Worm (Caenorhabditis elegans) whole organism, late embryonic: ENCODE data around the gene C15F1.8.

Experiments
- C08G9.2 ChIP-seq: sonication (generic microtip); optimal IDR thresholded peaks from 2 replicates; lab custom pipeline; 2016; ENCODE audit warnings: mild to moderate bottlenecking, missing genetic modification characterization, moderate library complexity, missing compliant biosample characterization
- C38D4.7 ChIP-seq: fragments of 200-800 bp; sonication (Bioruptor generic); optimal IDR thresholded peaks from 2 replicates; lab custom pipeline; 2018; ENCODE audit warnings: mild to moderate bottlenecking, missing genetic modification characterization, moderate library complexity, missing compliant biosample characterization
- F13H6.1 ChIP-seq: sonication (generic microtip); optimal IDR thresholded peaks from 2 replicates; lab custom pipeline; 2016; ENCODE audit warnings: missing genetic modification characterization, missing compliant biosample characterization
- K02D7.2 ChIP-seq: sonication (generic microtip); optimal IDR thresholded peaks from 2 replicates; lab custom pipeline; 2017; ENCODE audit warnings: mild to moderate bottlenecking, missing genetic modification characterization, missing compliant biosample characterization
- T23F11.4 ChIP-seq: fragments of 200-800 bp; sonication (Bioruptor generic); optimal IDR thresholded peaks from 2 replicates; lab custom pipeline; 2018; ENCODE audit warnings: mild to moderate bottlenecking, missing genetic modification characterization, missing compliant biosample characterization
- Y22D7AL.16 ChIP-seq: sonication (generic microtip); optimal IDR thresholded peaks from 2 replicates; lab custom pipeline; 2016; ENCODE audit warnings: missing genetic modification characterization, missing compliant biosample characterization
- ama-1 ChIP-seq: fragments of 150-350 bp; optimal IDR thresholded peaks from 2 replicates; lab custom pipeline; 2014
- ceh-14 ChIP-seq: sonication (generic microtip); optimal IDR thresholded peaks from 2 replicates; lab custom pipeline; 2016; ENCODE audit warnings: missing genotype, missing genetic modification characterization, missing compliant biosample characterization
- ceh-19 ChIP-seq: fragments of 200-800 bp; sonication (Bioruptor generic); optimal IDR thresholded peaks from 2 replicates; lab custom pipeline; 2018; ENCODE audit warnings: mild to moderate bottlenecking, missing genetic modification characterization, missing compliant biosample characterization
- ceh-2 ChIP-seq: sonication (generic microtip); optimal IDR thresholded peaks from 2 replicates; lab custom pipeline; 2016; ENCODE audit warnings: missing genotype, missing genetic modification characterization, missing compliant biosample characterization
- ceh-22 ChIP-seq: sonication (generic microtip); optimal IDR thresholded peaks from 2 replicates; lab custom pipeline; 2017; ENCODE audit warnings: missing biosample characterization, missing genetic modification characterization
- ceh-24 ChIP-seq: sonication (generic microtip); optimal IDR thresholded peaks from 2 replicates; lab custom pipeline; 2016; ENCODE audit warnings: mild to moderate bottlenecking, missing genetic modification characterization, missing compliant biosample characterization
- ceh-30 ChIP-seq: fragments of 150-350 bp; optimal IDR thresholded peaks from 2 replicates; lab custom pipeline; 2014; ENCODE audit warnings: missing biosample characterization, missing genetic modification characterization
- ceh-31 ChIP-seq: sonication (generic microtip); optimal IDR thresholded peaks from 2 replicates; lab custom pipeline; 2016; ENCODE audit warnings: missing genetic modification characterization, missing compliant biosample characterization
- ceh-45 ChIP-seq: fragments of 200-800 bp; sonication (Bioruptor generic); IDR thresholded peaks from 2 replicates; pipeline ENCODE4 v1.3.6; 2022; ENCODE audit warnings: missing genetic modification reagents, missing genetic modification characterization, missing compliant biosample characterization
- ceh-48 ChIP-seq: sonication (generic microtip); optimal IDR thresholded peaks from 2 replicates; lab custom pipeline; 2016; ENCODE audit warnings: missing genetic modification characterization, inconsistent platforms, missing compliant biosample characterization
- ceh-6 ChIP-seq: fragments of 200-800 bp; sonication (Bioruptor generic); optimal IDR thresholded peaks from 2 replicates; lab custom pipeline; 2018; ENCODE audit warnings: mild to moderate bottlenecking, missing genetic modification characterization, missing compliant biosample characterization
- ceh-9 ChIP-seq: sonication (generic microtip); optimal IDR thresholded peaks from 2 replicates; lab custom pipeline; 2016; ENCODE audit warnings: mild to moderate bottlenecking, missing genetic modification characterization, inconsistent platforms, missing compliant biosample characterization
- dve-1 ChIP-seq: sonication (generic microtip); optimal IDR thresholded peaks from 2 replicates; lab custom pipeline; 2017; ENCODE audit warnings: antibody characterized with exemption, mild to moderate bottlenecking, missing genetic modification characterization, missing compliant biosample characterization
- elt-2 ChIP-seq: sonication (generic microtip); optimal IDR thresholded peaks from 2 replicates; lab custom pipeline; 2016; ENCODE audit warnings: missing genetic modification reagents, missing genetic modification characterization, missing compliant biosample characterization
- elt-4 ChIP-seq: sonication (generic microtip); optimal IDR thresholded peaks from 2 replicates; lab custom pipeline; 2016; ENCODE audit warnings: missing genetic modification characterization, missing compliant biosample characterization
- ets-4 ChIP-seq: sonication (generic microtip); optimal IDR thresholded peaks from 2 replicates; lab custom pipeline; 2016; ENCODE audit warnings: missing genetic modification characterization, missing compliant biosample characterization
- eyg-1 ChIP-seq: sonication (generic microtip); optimal IDR thresholded peaks from 2 replicates; lab custom pipeline; 2016; ENCODE audit warnings: missing genotype, missing genetic modification characterization, missing compliant biosample characterization
- fkh-6 ChIP-seq: sonication (generic microtip); optimal IDR thresholded peaks from 2 replicates; lab custom pipeline; 2016; ENCODE audit warnings: missing genetic modification characterization, missing compliant biosample characterization
- hlh-13 ChIP-seq: fragments of 200-800 bp; sonication (Bioruptor generic); optimal IDR thresholded peaks from 2 replicates; lab custom pipeline; 2018; ENCODE audit warnings: mild to moderate bottlenecking, missing genetic modification characterization, missing compliant biosample characterization
- hlh-15 ChIP-seq: sonication (generic microtip); optimal IDR thresholded peaks from 2 replicates; lab custom pipeline; 2016; ENCODE audit warnings: missing genetic modification characterization, missing compliant biosample characterization
- hlh-30 ChIP-seq: sonication (generic microtip); optimal IDR thresholded peaks from 2 replicates; lab custom pipeline; 2017; ENCODE audit warnings: antibody characterized with exemption, missing genetic modification characterization, missing compliant biosample characterization; ENCODE audit not compliant: insufficient read depth
- hlh-6 ChIP-seq: sonication (generic microtip); optimal IDR thresholded peaks from 2 replicates; lab custom pipeline; 2016; ENCODE audit warnings: missing genotype, missing genetic modification characterization, missing compliant biosample characterization
- hlh-8 ChIP-seq: sonication (generic microtip); optimal IDR thresholded peaks from 2 replicates; lab custom pipeline; 2016; ENCODE audit warnings: missing genotype, missing genetic modification characterization, missing compliant biosample characterization
- lim-6 ChIP-seq: sonication (generic microtip); optimal IDR thresholded peaks from 2 replicates; lab custom pipeline; 2016; ENCODE audit warnings: missing genetic modification characterization, missing compliant biosample characterization
- lin-11 ChIP-seq: fragments of 200-800 bp; sonication (Bioruptor generic); optimal IDR thresholded peaks from 2 replicates; lab custom pipeline; 2018; ENCODE audit warnings: mild to moderate bottlenecking, missing genetic modification characterization, missing compliant biosample characterization
- madf-2 ChIP-seq: sonication (generic microtip); optimal IDR thresholded peaks from 2 replicates; lab custom pipeline; 2017; ENCODE audit warnings: missing genetic modification characterization, missing compliant biosample characterization
- mec-3 ChIP-seq: sonication (generic microtip); optimal IDR thresholded peaks from 2 replicates; lab custom pipeline; 2016; ENCODE audit warnings: borderline replicate concordance, missing genetic modification characterization, missing compliant biosample characterization
- nfya-1 ChIP-seq: sonication (generic microtip); optimal IDR thresholded peaks from 2 replicates; lab custom pipeline; 2017; ENCODE audit warnings: missing genetic modification characterization, mild to moderate bottlenecking, missing compliant biosample characterization, antibody characterized with exemption, moderate library complexity
- npax-4 ChIP-seq: sonication (generic microtip); optimal IDR thresholded peaks from 2 replicates; lab custom pipeline; 2016; ENCODE audit warnings: missing genetic modification characterization, missing compliant biosample characterization
- odd-2 ChIP-seq: sonication (generic microtip); optimal IDR thresholded peaks from 2 replicates; lab custom pipeline; 2017; ENCODE audit warnings: antibody characterized with exemption, mild to moderate bottlenecking, missing genetic modification characterization, missing compliant biosample characterization
- pag-3 ChIP-seq: sonication (generic microtip); optimal IDR thresholded peaks from 2 replicates; lab custom pipeline; 2016; ENCODE audit warnings: missing compliant biosample characterization, missing genetic modification characterization, borderline replicate concordance
- pat-9 ChIP-seq: fragments of 200-800 bp; sonication (Bioruptor generic); optimal IDR thresholded peaks from 2 replicates; lab custom pipeline; 2018; ENCODE audit warnings: mild to moderate bottlenecking, missing genetic modification characterization, moderate library complexity, missing compliant biosample characterization
- pax-1 ChIP-seq: fragments of 150-350 bp; optimal IDR thresholded peaks from 2 replicates; lab custom pipeline; 2014; ENCODE audit warnings: missing biosample characterization, missing genetic modification characterization
- pha-2 ChIP-seq: sonication (generic microtip); optimal IDR thresholded peaks from 2 replicates; lab custom pipeline; 2017; ENCODE audit warnings: mild to moderate bottlenecking, missing genetic modification characterization, missing compliant biosample characterization
- pha-4 ChIP-seq: fragments of 150-350 bp; optimal IDR thresholded peaks from 2 replicates; lab custom pipeline; 2018; ENCODE audit warnings: missing biosample characterization, missing genetic modification reagents, missing genetic modification characterization
- pqm-1 ChIP-seq: sonication (generic microtip); optimal IDR thresholded peaks from 2 replicates; lab custom pipeline; 2016; ENCODE audit warnings: missing genetic modification characterization, missing compliant biosample characterization
- pros-1 ChIP-seq: fragments of 150-350 bp; optimal IDR thresholded peaks from 2 replicates; lab custom pipeline; 2014; ENCODE audit warnings: missing biosample characterization, missing genetic modification reagents, missing genetic modification characterization
- ref-2 ChIP-seq: sonication (generic microtip); optimal IDR thresholded peaks from 2 replicates; lab custom pipeline; 2016; ENCODE audit warnings: missing genetic modification characterization, missing compliant biosample characterization
- sdc-2 ChIP-seq: sonication (generic microtip); optimal IDR thresholded peaks from 2 replicates; lab custom pipeline; 2016; ENCODE audit warnings: missing genotype, missing genetic modification characterization, missing compliant biosample characterization
- sox-2 ChIP-seq: fragments of 200-800 bp; sonication (Bioruptor generic); IDR thresholded peaks from 2 replicates; pipeline ENCODE4 v1.3.6; 2022; ENCODE audit warnings: missing genetic modification reagents, missing genetic modification characterization, missing compliant biosample characterization
- syd-9 ChIP-seq: sonication (generic microtip); optimal IDR thresholded peaks from 2 replicates; lab custom pipeline; 2016; ENCODE audit warnings: mild to moderate bottlenecking, missing genetic modification characterization, moderate library complexity, missing compliant biosample characterization
- tbx-2 ChIP-seq: sonication (generic microtip); optimal IDR thresholded peaks from 2 replicates; lab custom pipeline; 2016; ENCODE audit warnings: missing genetic modification characterization, missing compliant biosample characterization
- ttx-3 ChIP-seq: sonication (generic microtip); optimal IDR thresholded peaks from 2 replicates; lab custom pipeline; 2016; ENCODE audit warnings: missing genetic modification reagents, missing genetic modification characterization, missing compliant biosample characterization
- unc-3 ChIP-seq, 2 experiments: fragments of 200-800 bp in 1 of 2; sonication (Bioruptor generic) in 1 of 2; sonication (generic microtip) in 1 of 2; conservative IDR thresholded peaks in 1 of 2; optimal IDR thresholded peaks in 1 of 2; 2 replicates each; pipeline versions ENCODE4 v1.3.6 to Lab custom; 2016 to 2022; ENCODE audit warnings: missing compliant biosample characterization in 2 of 2, missing genetic modification characterization in 2 of 2, missing genetic modification reagents in 1 of 2
- unc-55 ChIP-seq: sonication (generic microtip); optimal IDR thresholded peaks from 2 replicates; lab custom pipeline; 2017; ENCODE audit warnings: missing biosample characterization, missing genetic modification reagents, missing genetic modification characterization
- unc-86 ChIP-seq: sonication (generic microtip); optimal IDR thresholded peaks from 2 replicates; lab custom pipeline; 2016; ENCODE audit warnings: missing genetic modification characterization, missing compliant biosample characterization
- zip-5 ChIP-seq: sonication (generic microtip); optimal IDR thresholded peaks from 2 replicates; lab custom pipeline; 2016; ENCODE audit warnings: missing genetic modification characterization, missing compliant biosample characterization

C15F1.8 gene

DNA sequence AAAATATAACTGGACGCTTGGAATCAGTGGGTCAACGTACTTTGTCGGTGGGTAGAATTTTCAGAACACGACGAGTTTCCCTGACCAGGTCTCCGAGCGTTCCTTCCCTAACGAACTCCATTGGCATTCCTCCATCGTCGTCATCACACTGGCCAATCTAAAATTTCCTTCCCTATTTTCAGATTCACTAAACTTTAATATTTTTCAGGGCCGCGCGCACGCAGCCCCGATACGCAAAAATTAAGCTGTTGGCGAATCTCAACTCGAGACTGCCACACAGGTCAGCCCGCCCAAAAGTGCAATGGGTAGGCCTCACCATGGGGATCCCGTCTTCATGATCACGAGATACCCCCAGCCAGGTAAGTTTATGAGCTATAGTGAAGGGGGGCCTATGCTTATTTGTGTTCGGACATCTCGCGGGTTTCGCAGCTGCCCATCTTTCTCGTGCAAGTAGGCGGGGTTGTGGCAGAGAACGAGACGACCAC, 9.4 kb downstream of the C15F1.8 start:
- no peak for TF ChIP-seq hlh-15
- no peak for TF ChIP-seq F13H6.1 (tag; lab: Kevin White, UChicago)
- TF ChIP-seq pqm-1 = no peak
- no peak for TF ChIP-seq ets-4
- TF ChIP-seq ama-1 (lab: Kevin White, UChicago) = peak; percentile 97
- TF ChIP-seq ceh-14 = no peak
- TF ChIP-seq pat-9 = no peak
- TF ChIP-seq pax-1 (tag; lab: Kevin White, UChicago) = no peak
- TF ChIP-seq unc-86 (tag; lab: Kevin White, UChicago) = no peak
- no peak for TF ChIP-seq ceh-45 (GFP tag; lab: Robert Waterston, UW)
- no peak for TF ChIP-seq ceh-22
- TF ChIP-seq nfya-1 (tag; lab: Kevin White, UChicago) = peak; percentile 37
- TF ChIP-seq unc-3 (GFP tag; conservative IDR thresholded peaks at IDR 0.05; lab: Robert Waterston, UW) = no peak
- no peak for TF ChIP-seq unc-3 (tag; optimal IDR thresholded peaks at IDR 0.05; lab: Kevin White, UChicago)
- TF ChIP-seq C08G9.2 (tag; lab: Kevin White, UChicago) = no peak
- no peak for TF ChIP-seq eyg-1 (tag; lab: Kevin White, UChicago)
- TF ChIP-seq T23F11.4 (GFP tag; lab: Kevin White, UChicago) = no peak
- TF ChIP-seq unc-55 (GFP tag; lab: Kevin White, UChicago) = peak; percentile 19
- no peak for TF ChIP-seq mec-3 (tag; lab: Kevin White, UChicago)
- peak; percentile 31 for TF ChIP-seq sdc-2 (tag; lab: Kevin White, UChicago)
- TF ChIP-seq Y22D7AL.16 (tag; lab: Kevin White, UChicago) = no peak
- TF ChIP-seq ceh-6 (GFP tag; lab: Kevin White, UChicago) = no peak
- TF ChIP-seq ceh-30 = no peak
- peak; percentile 32 for TF ChIP-seq ceh-2
- no peak for TF ChIP-seq fkh-6
- peak; percentile 26 for TF ChIP-seq dve-1 (tag; lab: Kevin White, UChicago)
- no peak for TF ChIP-seq hlh-8 (tag; lab: Kevin White, UChicago)
- no peak for TF ChIP-seq K02D7.2
- peak; percentile 92 for TF ChIP-seq hlh-30 (tag; lab: Kevin White, UChicago)
- peak; percentile 64 for TF ChIP-seq ref-2 (tag; lab: Kevin White, UChicago)
- no peak for TF ChIP-seq zip-5 (tag; lab: Kevin White, UChicago)
- peak; percentile 33 for TF ChIP-seq elt-2 (tag; lab: Kevin White, UChicago)
- TF ChIP-seq ceh-31 (tag; lab: Kevin White, UChicago) = peak; percentile 36
- TF ChIP-seq hlh-13 (GFP tag; lab: Kevin White, UChicago) = no peak
- TF ChIP-seq pros-1 (tag; lab: Kevin White, UChicago) = no peak
- TF ChIP-seq pha-4 (tag; lab: Kevin White, UChicago) = no peak
- TF ChIP-seq elt-4 (tag; lab: Kevin White, UChicago) = no peak
- TF ChIP-seq C38D4.7 (GFP tag; lab: Kevin White, UChicago) = peak; percentile 0
- TF ChIP-seq ceh-19 (GFP tag; lab: Kevin White, UChicago) = no peak
- no peak for TF ChIP-seq ttx-3
- TF ChIP-seq pag-3 (tag; lab: Kevin White, UChicago) = no peak
- TF ChIP-seq lin-11 (tag; lab: Kevin White, UChicago) = no peak
- TF ChIP-seq ceh-24 (tag; lab: Kevin White, UChicago) = no peak
- no peak for TF ChIP-seq ceh-48
- peak; percentile 0 for TF ChIP-seq pha-2 (tag; lab: Kevin White, UChicago)
- TF ChIP-seq ceh-9 (tag; lab: Kevin White, UChicago) = no peak
- no peak for TF ChIP-seq odd-2 (tag; lab: Kevin White, UChicago)
- no peak for TF ChIP-seq lim-6
- TF ChIP-seq madf-2 (tag; lab: Kevin White, UChicago) = no peak
- TF ChIP-seq hlh-6 (tag; lab: Kevin White, UChicago) = peak; percentile 35
- TF ChIP-seq syd-9 (tag; lab: Kevin White, UChicago) = peak; percentile 29
- peak; percentile 55 for TF ChIP-seq tbx-2 (tag; lab: Kevin White, UChicago)
- TF ChIP-seq sox-2 (GFP tag; lab: Robert Waterston, UW) = no peak; the same call in 1 of the 2 replicates
- no peak for TF ChIP-seq npax-4 (tag; lab: Kevin White, UChicago)
